Fruit fly (Drosophila melanogaster) whole organism, embryonic: ENCODE data around the gene HUWE1.

Experiments
- CG10654 ChIP-seq: fragments of 200-800 bp; sonication (Bioruptor generic); optimal IDR thresholded peaks from 2 replicates; lab custom pipeline; 2016; ENCODE audit warnings: missing biosample characterization, missing genetic modification characterization
- CG11504 ChIP-seq: fragments of 200-800 bp; sonication (Bioruptor generic); optimal IDR thresholded peaks from 3 replicates; lab custom pipeline; 2019; ENCODE audit warnings: missing biosample characterization, mild to moderate bottlenecking, missing genetic modification characterization, moderate library complexity
- CG15601 ChIP-seq: fragments of 200-800 bp; sonication (Bioruptor generic); optimal IDR thresholded peaks from 3 replicates; lab custom pipeline; 2019; ENCODE audit warnings: missing biosample characterization, mild to moderate bottlenecking, missing genetic modification characterization, moderate library complexity
- CG1603 ChIP-seq: fragments of 200-800 bp; sonication (Bioruptor generic); optimal IDR thresholded peaks from 2 replicates; lab custom pipeline; 2019; ENCODE audit warnings: missing biosample characterization, mild to moderate bottlenecking, missing genetic modification characterization, moderate library complexity
- CG16863 ChIP-seq: fragments of 200-800 bp; sonication (Bioruptor generic); optimal IDR thresholded peaks from 3 replicates; lab custom pipeline; 2016; ENCODE audit warnings: missing biosample characterization, missing genetic modification characterization
- CG17612 ChIP-seq: fragments of 200-800 bp; sonication (Bioruptor generic); IDR thresholded peaks from 2 replicates; pipeline ENCODE4 v1.3.6; 2022; ENCODE audit warnings: missing biosample characterization, missing genetic modification characterization
- CG18764 ChIP-seq: fragments of 200-800 bp; sonication (Bioruptor generic); optimal IDR thresholded peaks from 3 replicates; lab custom pipeline; 2016; ENCODE audit warnings: missing biosample characterization, missing genetic modification characterization
- CG2889 ChIP-seq: fragments of 200-800 bp; sonication (Bioruptor generic); IDR thresholded peaks from 3 replicates; pipeline ENCODE4 v1.3.6; 2022; ENCODE audit warnings: missing biosample characterization, missing genetic modification characterization
- CG31441 ChIP-seq: fragments of 200-800 bp; sonication (Bioruptor generic); IDR thresholded peaks from 2 replicates; pipeline ENCODE4 v1.3.6; 2022; ENCODE audit warnings: missing biosample characterization, missing genetic modification characterization
- CG34422 ChIP-seq: fragments of 200-800 bp; sonication (Bioruptor generic); IDR thresholded peaks from 3 replicates; pipeline ENCODE4 v1.3.6; 2022; ENCODE audit warnings: missing biosample characterization, missing genetic modification characterization
- CG42726 ChIP-seq: fragments of 200-800 bp; sonication (Bioruptor generic); IDR thresholded peaks from 2 replicates; pipeline ENCODE4 v1.3.6; 2022; ENCODE audit warnings: missing biosample characterization, missing genetic modification characterization; ENCODE audit not compliant: partially characterized antibody
- CG4617 ChIP-seq: fragments of 200-800 bp; sonication (Bioruptor generic); optimal IDR thresholded peaks from 3 replicates; lab custom pipeline; 2016; ENCODE audit warnings: missing biosample characterization, missing genetic modification characterization, borderline replicate concordance
- CG4854 ChIP-seq: fragments of 200-800 bp; sonication (Bioruptor generic); optimal IDR thresholded peaks from 2 replicates; lab custom pipeline; 2016; ENCODE audit warnings: missing biosample characterization, missing genetic modification characterization, inconsistent platforms
- CG6272 ChIP-seq: fragments of 200-800 bp; sonication (Bioruptor generic); IDR thresholded peaks from 2 replicates; pipeline ENCODE4 v1.3.6; 2022; ENCODE audit warnings: missing biosample characterization, missing genetic modification characterization
- CG6791 ChIP-seq: fragments of 200-800 bp; sonication (Bioruptor generic); IDR thresholded peaks from 3 replicates; pipeline ENCODE4 v1.3.6; 2022; ENCODE audit warnings: missing biosample characterization, missing genetic modification characterization; ENCODE audit not compliant: partially characterized antibody
- CG6854 ChIP-seq: fragments of 200-800 bp; sonication (Bioruptor generic); optimal IDR thresholded peaks from 3 replicates; lab custom pipeline; 2017; ENCODE audit warnings: missing biosample characterization, mild to moderate bottlenecking, missing genetic modification characterization
- CG7987 ChIP-seq: fragments of 200-800 bp; sonication (Bioruptor generic); optimal IDR thresholded peaks from 2 replicates; lab custom pipeline; 2018; ENCODE audit warnings: missing biosample characterization, mild to moderate bottlenecking, missing genetic modification characterization, moderate library complexity
- CG9215 ChIP-seq: fragments of 200-800 bp; sonication (Bioruptor generic); IDR thresholded peaks from 2 replicates; pipeline ENCODE4 v1.3.6; 2022; ENCODE audit warnings: missing biosample characterization, missing genetic modification characterization
- CG9797 ChIP-seq: fragments of 200-800 bp; sonication (Bioruptor generic); optimal IDR thresholded peaks from 3 replicates; lab custom pipeline; 2018; ENCODE audit warnings: missing biosample characterization, mild to moderate bottlenecking, missing genetic modification characterization
- Chrac-16 ChIP-seq: fragments of 200-800 bp; sonication (Bioruptor generic); optimal IDR thresholded peaks from 3 replicates; lab custom pipeline; 2016; ENCODE audit warnings: missing biosample characterization, missing genetic modification characterization
- ERR ChIP-seq: fragments of 200-800 bp; sonication (Bioruptor generic); optimal IDR thresholded peaks from 2 replicates; lab custom pipeline; 2016; ENCODE audit warnings: missing biosample characterization, missing genetic modification characterization
- Ets65A ChIP-seq: fragments of 200-800 bp; sonication (Bioruptor generic); peaks from one replicate; lab custom pipeline; 2016; ENCODE audit warnings: missing biosample characterization, missing genetic modification characterization
- Fer3 ChIP-seq: fragments of 200-800 bp; sonication (Bioruptor generic); optimal IDR thresholded peaks from 2 replicates; lab custom pipeline; 2018; ENCODE audit warnings: missing biosample characterization, mild to moderate bottlenecking, missing genetic modification characterization, moderate library complexity
- Hand ChIP-seq: fragments of 200-800 bp; sonication (Bioruptor generic); optimal IDR thresholded peaks from 2 replicates; lab custom pipeline; 2017; ENCODE audit warnings: mild to moderate bottlenecking, missing biosample characterization, missing genetic modification reagents, missing genetic modification characterization
- Lim3 ChIP-seq: fragments of 200-800 bp; sonication (Bioruptor generic); IDR thresholded peaks from 2 replicates; pipeline ENCODE4 v1.3.6; 2022; ENCODE audit warnings: missing biosample characterization, missing genetic modification characterization
- Oaz ChIP-seq: fragments of 200-800 bp; sonication (Bioruptor generic); IDR thresholded peaks from 2 replicates; pipeline ENCODE4 v1.3.6; 2022; ENCODE audit warnings: missing biosample characterization, missing genetic modification characterization
- Pdp1 ChIP-seq, 2 experiments: fragments of 200-800 bp; sonication (Bioruptor generic); optimal IDR thresholded peaks; 3 replicates each; lab custom pipeline; 2016; ENCODE audit warnings: missing biosample characterization in 2 of 2, missing genetic modification characterization in 2 of 2, mild to moderate bottlenecking in 1 of 2, moderate library complexity in 1 of 2
- Rfx ChIP-seq: fragments of 200-800 bp; sonication (Bioruptor generic); IDR thresholded peaks from 2 replicates; pipeline ENCODE4 v1.3.6; 2022; ENCODE audit warnings: missing biosample characterization, missing genetic modification characterization
- Rx ChIP-seq: fragments of 200-800 bp; sonication (Bioruptor generic); IDR thresholded peaks from 2 replicates; pipeline ENCODE4 v1.3.6; 2022; ENCODE audit warnings: missing biosample characterization, missing genetic modification characterization
- TFAM ChIP-seq: fragments of 200-800 bp; sonication (Bioruptor generic); optimal IDR thresholded peaks from 2 replicates; lab custom pipeline; 2017; ENCODE audit warnings: missing biosample characterization, missing genetic modification characterization, inconsistent platforms
- Vsx1 ChIP-seq: fragments of 200-800 bp; sonication (Bioruptor generic); optimal IDR thresholded peaks from 2 replicates; lab custom pipeline; 2017; ENCODE audit warnings: missing biosample characterization, mild to moderate bottlenecking, missing genetic modification characterization, missing genetic modification reagents
- ab ChIP-seq: fragments of 200-800 bp; sonication (Bioruptor generic); optimal IDR thresholded peaks from 2 replicates; lab custom pipeline; 2016; ENCODE audit warnings: missing biosample characterization, missing genetic modification characterization
- abd-A ChIP-seq: fragments of 200-800 bp; sonication (Bioruptor generic); optimal IDR thresholded peaks from 3 replicates; lab custom pipeline; 2019; ENCODE audit warnings: missing biosample characterization, mild to moderate bottlenecking, missing genetic modification characterization, moderate library complexity
- bowl ChIP-seq: fragments of 200-800 bp; sonication (Bioruptor generic); IDR thresholded peaks from 2 replicates; pipeline ENCODE4 v1.3.6; 2022; ENCODE audit warnings: missing biosample characterization, missing genetic modification characterization
- bsh ChIP-seq, 2 experiments: fragments of 200-800 bp; sonication (Bioruptor generic); optimal IDR thresholded peaks; 2 replicates each; lab custom pipeline; 2017 to 2018; ENCODE audit warnings: mild to moderate bottlenecking in 2 of 2, missing biosample characterization in 2 of 2, missing genetic modification characterization in 2 of 2, moderate library complexity in 1 of 2
- cad ChIP-seq: fragments of >200 bp; optimal IDR thresholded peaks from 2 replicates; lab custom pipeline; 2017; ENCODE audit warnings: missing biosample characterization, missing genetic modification characterization
- chm ChIP-seq: fragments of 200-800 bp; sonication (Bioruptor generic); IDR thresholded peaks from 2 replicates; pipeline ENCODE4 v1.3.6; 2022; ENCODE audit warnings: missing biosample characterization, missing genetic modification characterization
- dysf ChIP-seq: fragments of 200-800 bp; sonication (Bioruptor generic); IDR thresholded peaks from 3 replicates; pipeline ENCODE4 v1.3.6; 2022; ENCODE audit warnings: missing biosample characterization, missing genetic modification characterization
- emc ChIP-seq: fragments of 200-800 bp; sonication (Bioruptor generic); optimal IDR thresholded peaks from 2 replicates; lab custom pipeline; 2016; ENCODE audit warnings: missing biosample characterization, missing genetic modification characterization
- ems ChIP-seq: fragments of 200-800 bp; sonication (Bioruptor generic); optimal IDR thresholded peaks from 3 replicates; lab custom pipeline; 2016; ENCODE audit warnings: missing biosample characterization, missing genetic modification characterization
- ewg ChIP-seq: fragments of 200-800 bp; sonication (Bioruptor generic); optimal IDR thresholded peaks from 3 replicates; lab custom pipeline; 2017; ENCODE audit warnings: mild to moderate bottlenecking, missing biosample characterization, missing genetic modification reagents, missing genetic modification characterization
- gsb-n ChIP-seq: fragments of 200-800 bp; sonication (Bioruptor generic); optimal IDR thresholded peaks from 3 replicates; lab custom pipeline; 2018; ENCODE audit warnings: missing biosample characterization, mild to moderate bottlenecking, missing genetic modification characterization
- kay ChIP-seq: fragments of 200-800 bp; sonication (Bioruptor generic); optimal IDR thresholded peaks from 2 replicates; lab custom pipeline; 2016; ENCODE audit warnings: missing biosample characterization, missing genetic modification characterization
- onecut ChIP-seq: fragments of 200-800 bp; sonication (Bioruptor generic); IDR thresholded peaks from 2 replicates; pipeline ENCODE4 v1.3.6; 2022; ENCODE audit warnings: missing biosample characterization, missing genetic modification characterization
- seq ChIP-seq: fragments of 200-800 bp; sonication (Bioruptor generic); IDR thresholded peaks from 2 replicates; pipeline ENCODE4 v1.3.6; 2022; ENCODE audit warnings: missing biosample characterization, missing genetic modification characterization
- sna ChIP-seq: fragments of 200-800 bp; sonication (Bioruptor generic); IDR thresholded peaks from 2 replicates; pipeline ENCODE4 v1.3.6; 2022; ENCODE audit warnings: missing biosample characterization, missing genetic modification characterization; ENCODE audit not compliant: partially characterized antibody
- sqz ChIP-seq: fragments of 200-800 bp; sonication (Bioruptor generic); optimal IDR thresholded peaks from 3 replicates; lab custom pipeline; 2018; ENCODE audit warnings: missing biosample characterization, mild to moderate bottlenecking, missing genetic modification characterization
- tio ChIP-seq: fragments of 200-800 bp; sonication (Bioruptor generic); optimal IDR thresholded peaks from 2 replicates; lab custom pipeline; 2017; ENCODE audit warnings: missing biosample characterization, missing genetic modification characterization, inconsistent platforms
- trem ChIP-seq: fragments of 200-800 bp; optimal IDR thresholded peaks from 3 replicates; lab custom pipeline; 2019; ENCODE audit warnings: missing biosample characterization, mild to moderate bottlenecking, missing genetic modification characterization, moderate library complexity
- ttk ChIP-seq: fragments of 200-800 bp; sonication (Bioruptor generic); IDR thresholded peaks from 2 replicates; pipeline ENCODE4 v2.1.2; 2022; ENCODE audit warnings: missing biosample characterization, missing genetic modification characterization
- wek ChIP-seq: fragments of 200-800 bp; sonication (Bioruptor generic); optimal IDR thresholded peaks from 3 replicates; lab custom pipeline; 2018; ENCODE audit warnings: missing biosample characterization, mild to moderate bottlenecking, missing genetic modification characterization, moderate library complexity
- z ChIP-seq: fragments of 200-800 bp; sonication (Bioruptor generic); IDR thresholded peaks from 3 replicates; pipeline ENCODE4 v1.3.6; 2022; ENCODE audit warnings: missing biosample characterization, missing genetic modification characterization

HUWE1 gene

dm6 chrX:15712409-15712808, at the start of gene HUWE1 (continued):
- TF ChIP-seq CG11504 (tag; lab: Kevin White, UChicago) = no peak
- TF ChIP-seq abd-A = no peak
- no peak for TF ChIP-seq CG2889
- no peak for TF ChIP-seq Rx (GFP tag; lab: Robert Waterston, UW)
- no peak for TF ChIP-seq Fer3 (tag; lab: Kevin White, UChicago)
- peak; percentile 22; the same call in 1 of the 2 replicates for TF ChIP-seq CG42726 (GFP tag; lab: Robert Waterston, UW)
- TF ChIP-seq CG18764 = no peak
- TF ChIP-seq Chrac-16 (GFP tag; lab: Kevin White, UChicago) = no peak
- peak; percentile 57 for TF ChIP-seq trem (tag; lab: Kevin White, UChicago)
- peak; percentile 76 for TF ChIP-seq CG6791
- no peak for TF ChIP-seq CG17612 (GFP tag; lab: Robert Waterston, UW)
- TF ChIP-seq dysf (GFP tag; lab: Robert Waterston, UW) = no peak; the same call in 2 of the 3 replicates
- peak; percentile 69 for TF ChIP-seq CG15601 (tag; lab: Kevin White, UChicago)
- TF ChIP-seq CG31441 = no peak
- TF ChIP-seq CG6272 (GFP tag; lab: Robert Waterston, UW) = no peak
- no peak for TF ChIP-seq Vsx1 (GFP tag; lab: Kevin White, UChicago)
- no peak for TF ChIP-seq cad (GFP tag; lab: Kevin White, UChicago)
- peak; percentile 62 for TF ChIP-seq CG4617 (GFP tag; lab: Kevin White, UChicago)
- no peak for TF ChIP-seq bsh (GFP tag; optimal IDR thresholded peaks at IDR 0.05; lab: Kevin White, UChicago)
- no peak for TF ChIP-seq ewg (GFP tag; lab: Kevin White, UChicago)
- TF ChIP-seq Pdp1 (GFP tag; optimal IDR thresholded peaks at IDR 0.05; lab: Kevin White, UChicago) = no peak
- no peak for TF ChIP-seq CG10654 (GFP tag; lab: Kevin White, UChicago)
- TF ChIP-seq CG1603 (tag; lab: Kevin White, UChicago) = no peak
- no peak for TF ChIP-seq emc
- TF ChIP-seq Hand (GFP tag; lab: Kevin White, UChicago) = no peak
- no peak for TF ChIP-seq tio (GFP tag; lab: Kevin White, UChicago)
- no peak for TF ChIP-seq seq
- no peak for TF ChIP-seq ems
- TF ChIP-seq kay = no peak
- TF ChIP-seq onecut (GFP tag; lab: Robert Waterston, UW) = no peak
- TF ChIP-seq TFAM = no peak
- no peak for TF ChIP-seq CG9215 (GFP tag; lab: Robert Waterston, UW)
- no peak for TF ChIP-seq Lim3
- TF ChIP-seq Rfx (GFP tag; lab: Robert Waterston, UW) = peak; percentile 58
- TF ChIP-seq chm (GFP tag; lab: Robert Waterston, UW) = no peak
- TF ChIP-seq ab (GFP tag; lab: Kevin White, UChicago) = no peak
- peak; percentile 27 for TF ChIP-seq CG7987 (GFP tag; lab: Kevin White, UChicago)
- peak; percentile 66 for TF ChIP-seq CG9797 (GFP tag; lab: Kevin White, UChicago)
- no peak for TF ChIP-seq gsb-n (tag; lab: Kevin White, UChicago)
- no peak for TF ChIP-seq CG34422
- no peak for TF ChIP-seq CG4854 (GFP tag; lab: Kevin White, UChicago)
- no peak for TF ChIP-seq ERR (GFP tag; lab: Kevin White, UChicago)
- no peak for TF ChIP-seq wek (GFP tag; lab: Kevin White, UChicago)
- no peak for TF ChIP-seq CG6854
- no peak for TF ChIP-seq Ets65A (GFP tag; lab: Kevin White, UChicago)
- no peak for TF ChIP-seq z
- no peak for TF ChIP-seq sqz (GFP tag; lab: Kevin White, UChicago)
- no peak for TF ChIP-seq CG16863 (GFP tag; lab: Kevin White, UChicago)
- TF ChIP-seq ttk (GFP tag; lab: Robert Waterston, UW) = no peak
- no peak for TF ChIP-seq bowl (GFP tag; lab: Robert Waterston, UW)
- TF ChIP-seq sna = peak; percentile 44
- TF ChIP-seq Oaz (GFP tag; lab: Robert Waterston, UW) = no peak
